Worm (Caenorhabditis elegans) whole organism, L1 larva: ENCODE results near the gene F56D5.2.

Source experiments
- C04F5.9 ChIP-seq: sonication (generic microtip); optimal IDR thresholded peaks from 2 replicates; lab custom pipeline; 2016; ENCODE audit warnings: missing genetic modification characterization, missing compliant biosample characterization
- C16A3.4 ChIP-seq: fragments of 150-350 bp; optimal IDR thresholded peaks from 2 replicates; lab custom pipeline; 2014; ENCODE audit warnings: missing biosample characterization, missing genetic modification characterization
- C34B4.2 ChIP-seq: sonication (generic microtip); optimal IDR thresholded peaks from 2 replicates; lab custom pipeline; 2017; ENCODE audit warnings: mild to moderate bottlenecking, missing genetic modification characterization, missing compliant biosample characterization
- aha-1 ChIP-seq: fragments of 150-350 bp; optimal IDR thresholded peaks from 2 replicates; lab custom pipeline; 2014; ENCODE audit warnings: missing biosample characterization, missing genetic modification characterization
- aly-2 ChIP-seq: fragments of 150-350 bp; optimal IDR thresholded peaks from 2 replicates; lab custom pipeline; 2014; ENCODE audit warnings: missing biosample characterization, missing genetic modification characterization
- blmp-1 ChIP-seq: fragments of 150-350 bp; optimal IDR thresholded peaks from 2 replicates; lab custom pipeline; 2014; ENCODE audit warnings: missing biosample characterization, missing genetic modification characterization
- ceh-8 ChIP-seq: fragments of 200-800 bp; sonication (Bioruptor generic); optimal IDR thresholded peaks from 2 replicates; lab custom pipeline; 2018; ENCODE audit warnings: mild to moderate bottlenecking, missing genetic modification characterization, moderate library complexity, missing compliant biosample characterization
- ceh-88 ChIP-seq: fragments of 200-800 bp; sonication (Bioruptor generic); IDR thresholded peaks from 2 replicates; pipeline ENCODE4 v1.3.6; 2022; ENCODE audit warnings: missing genetic modification characterization, missing compliant biosample characterization
- ceh-90 ChIP-seq: sonication (generic microtip); optimal IDR thresholded peaks from 2 replicates; lab custom pipeline; 2016; ENCODE audit warnings: missing genetic modification characterization, missing compliant biosample characterization
- efl-1 ChIP-seq, 4 experiments: fragments of 150-350 bp; optimal IDR thresholded peaks in 3 of 4; peaks in 1 of 4; 1 replicate in 1 of 4; 2 replicates in 3 of 4; lab custom pipeline; 2014; ENCODE audit warnings: missing biosample characterization in 2 of 4, missing genetic modification characterization in 2 of 4, missing genetic modification reagents in 2 of 4
- elt-2 ChIP-seq: sonication (generic microtip); optimal IDR thresholded peaks from 2 replicates; lab custom pipeline; 2016; ENCODE audit warnings: missing genetic modification characterization, mild to moderate bottlenecking, inconsistent platforms, missing compliant biosample characterization, missing genetic modification reagents
- elt-3 ChIP-seq, 6 experiments: fragments of 150-350 bp in 1 of 6; sonication (generic microtip); optimal IDR thresholded peaks; 2 replicates each; lab custom pipeline; 2017 to 2018; ENCODE audit warnings: missing biosample characterization in 6 of 6, missing genetic modification characterization in 6 of 6, inconsistent platforms in 1 of 6
- fkh-4 ChIP-seq: sonication (generic microtip); optimal IDR thresholded peaks from 2 replicates; lab custom pipeline; 2016; ENCODE audit warnings: missing compliant biosample characterization, missing genetic modification characterization, borderline replicate concordance
- grh-1 ChIP-seq: fragments of 200-800 bp; sonication (Bioruptor generic); IDR thresholded peaks from 2 replicates; pipeline ENCODE4 v1.3.6; 2022; ENCODE audit warnings: missing genetic modification reagents, missing genetic modification characterization, missing compliant biosample characterization
- hlh-17 ChIP-seq: fragments of 200-800 bp; sonication (Bioruptor generic); optimal IDR thresholded peaks from 2 replicates; lab custom pipeline; 2018; ENCODE audit warnings: missing genetic modification characterization, mild to moderate bottlenecking, missing compliant biosample characterization, moderate library complexity, borderline replicate concordance
- hpl-2 ChIP-seq: fragments of 150-350 bp; optimal IDR thresholded peaks from 2 replicates; lab custom pipeline; 2014; ENCODE audit warnings: missing biosample characterization, missing genetic modification reagents, missing genetic modification characterization
- irx-1 ChIP-seq: sonication (generic microtip); optimal IDR thresholded peaks from 2 replicates; lab custom pipeline; 2016; ENCODE audit warnings: missing genetic modification characterization, missing compliant biosample characterization
- isw-1 ChIP-seq: fragments of 200-800 bp; sonication (Bioruptor generic); IDR thresholded peaks from 2 replicates; pipeline ENCODE4 v1.3.6; 2022; ENCODE audit warnings: missing genetic modification characterization, missing compliant biosample characterization
- lin-14 ChIP-seq: fragments of 200-800 bp; sonication (Bioruptor generic); optimal IDR thresholded peaks from 2 replicates; lab custom pipeline; 2018; ENCODE audit warnings: mild to moderate bottlenecking, missing genetic modification characterization, moderate library complexity, missing compliant biosample characterization
- lin-35 ChIP-seq, 2 experiments: fragments of 150-350 bp; optimal IDR thresholded peaks; 2 replicates each; lab custom pipeline; 2014; ENCODE audit warnings: missing biosample characterization in 2 of 2, missing genetic modification characterization in 2 of 2, missing genetic modification reagents in 2 of 2
- lir-3 ChIP-seq: sonication (generic microtip); optimal IDR thresholded peaks from 2 replicates; lab custom pipeline; 2016; ENCODE audit warnings: mild to moderate bottlenecking, missing genetic modification characterization, moderate library complexity, missing compliant biosample characterization; ENCODE audit not compliant: poor library complexity
- lsy-2 ChIP-seq, 2 experiments: fragments of 150-350 bp; optimal IDR thresholded peaks; 2 replicates each; lab custom pipeline; 2014; ENCODE audit warnings: missing biosample characterization in 2 of 2, missing genetic modification characterization in 2 of 2
- mab-9 ChIP-seq: fragments of 200-800 bp; sonication (Bioruptor generic); IDR thresholded peaks from 2 replicates; pipeline ENCODE4 v1.3.6; 2022; ENCODE audit warnings: missing genetic modification reagents, missing genetic modification characterization, missing compliant biosample characterization
- mep-1 ChIP-seq: fragments of 150-350 bp; optimal IDR thresholded peaks from 2 replicates; lab custom pipeline; 2014; ENCODE audit warnings: missing biosample characterization, missing genetic modification characterization
- nhr-11 ChIP-seq: fragments of 150-350 bp; optimal IDR thresholded peaks from 2 replicates; lab custom pipeline; 2014; ENCODE audit warnings: missing biosample characterization, missing genetic modification characterization
- nhr-12 ChIP-seq: sonication (generic microtip); optimal IDR thresholded peaks from 2 replicates; lab custom pipeline; 2017; ENCODE audit warnings: missing biosample characterization, missing genetic modification characterization
- nhr-237 ChIP-seq: fragments of 150-350 bp; optimal IDR thresholded peaks from 2 replicates; lab custom pipeline; 2014; ENCODE audit warnings: missing biosample characterization, missing genetic modification characterization
- nhr-28 ChIP-seq: fragments of 150-350 bp; optimal IDR thresholded peaks from 2 replicates; lab custom pipeline; 2014; ENCODE audit warnings: missing biosample characterization, missing genetic modification characterization
- nhr-71 ChIP-seq: sonication (generic microtip); optimal IDR thresholded peaks from 2 replicates; lab custom pipeline; 2016; ENCODE audit warnings: mild to moderate bottlenecking, missing genetic modification characterization, moderate library complexity, missing compliant biosample characterization
- nhr-85 ChIP-seq: sonication (generic microtip); peaks from one replicate; lab custom pipeline; 2016; ENCODE audit warnings: missing genetic modification characterization, inconsistent platforms, missing compliant biosample characterization
- pag-3 ChIP-seq: sonication (generic microtip); optimal IDR thresholded peaks from 2 replicates; lab custom pipeline; 2017; ENCODE audit warnings: missing genetic modification characterization, mild to moderate bottlenecking, missing compliant biosample characterization, antibody characterized with exemption, borderline replicate concordance; ENCODE audit not compliant: insufficient read depth
- pax-3 ChIP-seq: fragments of 200-800 bp; sonication (Bioruptor generic); optimal IDR thresholded peaks from 2 replicates; lab custom pipeline; 2018; ENCODE audit warnings: mild to moderate bottlenecking, missing genetic modification characterization, moderate library complexity, missing compliant biosample characterization
- rnt-1 ChIP-seq: sonication (generic microtip); optimal IDR thresholded peaks from 2 replicates; lab custom pipeline; 2016; ENCODE audit warnings: mild to moderate bottlenecking, missing genetic modification characterization, moderate library complexity, missing compliant biosample characterization
- skn-1 ChIP-seq: fragments of 150-350 bp; optimal IDR thresholded peaks from 2 replicates; lab custom pipeline; 2014; ENCODE audit warnings: missing biosample characterization, missing genetic modification characterization
- snu-23 ChIP-seq: sonication (generic microtip); optimal IDR thresholded peaks from 2 replicates; lab custom pipeline; 2016; ENCODE audit warnings: missing genetic modification characterization, missing compliant biosample characterization
- sptf-1 ChIP-seq: fragments of 150-350 bp; optimal IDR thresholded peaks from 2 replicates; lab custom pipeline; 2014; ENCODE audit warnings: missing biosample characterization, missing genetic modification characterization
- sup-37 ChIP-seq: fragments of 200-800 bp; sonication (Bioruptor generic); optimal IDR thresholded peaks from 2 replicates; lab custom pipeline; 2018; ENCODE audit warnings: mild to moderate bottlenecking, missing genetic modification characterization, missing compliant biosample characterization
- unc-30 ChIP-seq: sonication (generic microtip); optimal IDR thresholded peaks from 2 replicates; lab custom pipeline; 2017; ENCODE audit warnings: missing biosample characterization, missing genetic modification characterization
- unc-62 ChIP-seq: fragments of 150-350 bp; optimal IDR thresholded peaks from 2 replicates; lab custom pipeline; 2014; ENCODE audit warnings: missing biosample characterization, missing genetic modification reagents, missing genetic modification characterization
- unc-98 ChIP-seq: fragments of 200-800 bp; sonication (Bioruptor generic); IDR thresholded peaks from 2 replicates; pipeline ENCODE4 v1.3.6; 2022; ENCODE audit warnings: missing genetic modification characterization, missing compliant biosample characterization
- vab-15 ChIP-seq: sonication (generic microtip); optimal IDR thresholded peaks from 2 replicates; lab custom pipeline; 2017; ENCODE audit warnings: missing genotype, mild to moderate bottlenecking, missing genetic modification characterization, missing compliant biosample characterization
- xbp-1 ChIP-seq: sonication (generic microtip); optimal IDR thresholded peaks from 2 replicates; lab custom pipeline; 2016; ENCODE audit warnings: missing genetic modification characterization, missing compliant biosample characterization

The F56D5.2 gene

ce11 chrIV:9374529-9374928 lies 23.9 kb downstream of the F56D5.2 start, which contains the start of gene C10C5.3:
C10C5.3 (plus strand) TSS chrIV:9374829.
- no peak for TF ChIP-seq nhr-28 (tag; lab: Kevin White, UChicago)
- TF ChIP-seq sptf-1 (tag; lab: Kevin White, UChicago), result no peak
- no peak for TF ChIP-seq efl-1 (optimal IDR thresholded peaks at IDR 0.05; lab: Kevin White, UChicago)
- TF ChIP-seq efl-1 (GFP tag; optimal IDR thresholded peaks at IDR 0.05 in 1 of 2; lab: Kevin White, UChicago), result no peak
- no peak for TF ChIP-seq unc-62 (GFP tag; lab: Kevin White, UChicago)
- no peak for TF ChIP-seq hpl-2
- no peak for TF ChIP-seq xbp-1 (tag; lab: Kevin White, UChicago)
- TF ChIP-seq, all 84 proteins: peak for 0

- TF ChIP-seq efl-1 (optimal IDR thresholded peaks at IDR 0.05; lab: Kevin White, UChicago), result no peak
- TF ChIP-seq efl-1 (GFP tag; optimal IDR thresholded peaks at IDR 0.05 in 1 of 2; lab: Kevin White, UChicago), result peak in 1 of 2 experiments; percentile 45
- no peak for TF ChIP-seq lir-3
- TF ChIP-seq nhr-71 (tag; lab: Kevin White, UChicago), result no peak
- no peak for TF ChIP-seq grh-1 (GFP tag; lab: Robert Waterston, UW)
- peak; percentile 46 for TF ChIP-seq skn-1 (tag; lab: Kevin White, UChicago)
Measured at ce11 chrIV:9371126-9371525, 27.3 kb downstream of the F56D5.2 start, which contains the start of gene fbxc-58. fbxc-58 (plus strand) TSS chrIV:9371508.

ce11 chrIV:9367852-9368627 lies 30.4 kb downstream of the F56D5.2 start:
- no peak for TF ChIP-seq ceh-88 (GFP tag; lab: Robert Waterston, UW)
- TF ChIP-seq hlh-17 (GFP tag; lab: Kevin White, UChicago), result no peak
- TF ChIP-seq unc-62 (GFP tag; lab: Kevin White, UChicago), result no peak
- TF ChIP-seq pax-3 (tag; lab: Kevin White, UChicago), result no peak
- TF ChIP-seq nhr-12 (tag; lab: Kevin White, UChicago), result no peak
- peak; percentile 19 to 40 for TF ChIP-seq efl-1 (optimal IDR thresholded peaks at IDR 0.05; lab: Kevin White, UChicago)
- TF ChIP-seq efl-1 (GFP tag; optimal IDR thresholded peaks at IDR 0.05 in 1 of 2; lab: Kevin White, UChicago), result peak in 1 of 2 experiments; percentile 48
- peak; percentile 36 for TF ChIP-seq rnt-1 (tag; lab: Kevin White, UChicago)
- no peak for TF ChIP-seq nhr-11
- no peak for TF ChIP-seq unc-30 (tag; lab: Kevin White, UChicago)
- no peak for TF ChIP-seq mab-9 (GFP tag; lab: Robert Waterston, UW)
- TF ChIP-seq unc-98 (GFP tag; lab: Robert Waterston, UW), result no peak
- no peak for TF ChIP-seq fkh-4 (tag; lab: Kevin White, UChicago)
- TF ChIP-seq C04F5.9 (tag; lab: Kevin White, UChicago), result no peak
- TF ChIP-seq C34B4.2 (tag; lab: Kevin White, UChicago), result no peak
- no peak for TF ChIP-seq sup-37 (GFP tag; lab: Kevin White, UChicago)
- no peak for TF ChIP-seq elt-3 (tag; optimal IDR thresholded peaks at IDR 0.05; lab: Kevin White, UChicago)
- TF ChIP-seq elt-2 (tag; lab: Kevin White, UChicago), result no peak
- TF ChIP-seq lin-35 (GFP tag; optimal IDR thresholded peaks at IDR 0.05; lab: Kevin White, UChicago), result peak in 1 of 2 experiments; percentile 55
- no peak for TF ChIP-seq aly-2 (tag; lab: Kevin White, UChicago)
- peak; percentile 9 for TF ChIP-seq nhr-71 (tag; lab: Kevin White, UChicago)
- peak; percentile 16 for TF ChIP-seq mep-1
- TF ChIP-seq nhr-237 (tag; lab: Kevin White, UChicago), result no peak
- TF ChIP-seq lsy-2 (tag; optimal IDR thresholded peaks at IDR 0.05; lab: Kevin White, UChicago), result peak in 1 of 2 experiments; percentile 45
- no peak for TF ChIP-seq C16A3.4 (tag; lab: Kevin White, UChicago)
- no peak for TF ChIP-seq vab-15
- no peak for TF ChIP-seq ceh-90 (tag; lab: Kevin White, UChicago)
- peak; percentile 62 for TF ChIP-seq nhr-85 (tag; lab: Kevin White, UChicago)
- TF ChIP-seq nhr-28 (tag; lab: Kevin White, UChicago), result no peak
- no peak for TF ChIP-seq blmp-1 (tag; lab: Kevin White, UChicago)
- no peak for TF ChIP-seq irx-1 (tag; lab: Kevin White, UChicago)
- TF ChIP-seq isw-1 (GFP tag; lab: Robert Waterston, UW), result no peak
- TF ChIP-seq ceh-8 (GFP tag; lab: Kevin White, UChicago), result no peak
- no peak for TF ChIP-seq aha-1 (tag; lab: Kevin White, UChicago)
- TF ChIP-seq lin-14 (GFP tag; lab: Kevin White, UChicago), result peak; percentile 59
- no peak for TF ChIP-seq pag-3 (tag; lab: Kevin White, UChicago)
- no peak for TF ChIP-seq grh-1 (GFP tag; lab: Robert Waterston, UW)
- TF ChIP-seq snu-23 (GFP tag; lab: Kevin White, UChicago), result peak; percentile 41
- TF ChIP-seq, all 84 proteins: peak for 9
